Fruit fly (Drosophila melanogaster): Measurements from ENCODE around the gene CG17193.

The CG17193 gene

DNA sequence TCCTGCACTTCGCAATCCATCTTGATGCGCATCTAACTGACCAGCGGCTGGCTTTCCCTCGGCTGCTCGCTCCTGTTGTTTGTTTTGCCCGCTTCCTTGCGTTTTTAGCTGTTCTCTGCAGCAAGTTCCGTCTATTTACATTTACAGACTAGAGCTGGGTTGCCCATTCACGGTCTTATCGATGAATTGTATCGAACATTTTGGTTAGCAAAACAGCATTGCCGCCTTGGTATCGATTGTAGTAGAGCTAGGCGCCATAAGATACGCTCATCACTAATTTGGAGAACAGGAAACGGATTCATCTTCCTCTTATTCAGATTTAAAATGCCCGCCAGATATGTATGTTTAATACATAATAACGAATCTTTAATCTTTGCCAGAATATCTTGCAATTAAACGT lies 20.0 kb downstream of the CG17193 start, which contains the start of gene Regnase-1 (continued):
- peak; percentile 88 for TF ChIP-seq sug (tag; optimal IDR thresholded peaks at IDR 0.05)
- no peak for TF ChIP-seq Stat92E (GFP tag; optimal IDR thresholded peaks at IDR 0.05)
- TF ChIP-seq hkb (optimal IDR thresholded peaks at IDR 0.05) = no peak
- peak; percentile 93 for TF ChIP-seq hkb (GFP tag; IDR thresholded peaks at IDR 0.05)
- peak; percentile 89 for TF ChIP-seq scrt (GFP tag; optimal IDR thresholded peaks at IDR 0.05)
- TF ChIP-seq HmgD (GFP tag; optimal IDR thresholded peaks at IDR 0.05) = peak; percentile 86
- peak; percentile 43 for TF ChIP-seq gfzf (GFP tag; optimal IDR thresholded peaks at IDR 0.05)
- TF ChIP-seq Mrtf (GFP tag; IDR thresholded peaks at IDR 0.05) = peak; percentile 71; the same call in 2 of the 3 replicates
- TF ChIP-seq Atf-2 (GFP tag; optimal IDR thresholded peaks at IDR 0.05) = peak; percentile 79
- TF ChIP-seq NK7.1 (GFP tag; optimal IDR thresholded peaks at IDR 0.05) = peak; percentile 84
- TF ChIP-seq stwl (tag; optimal IDR thresholded peaks at IDR 0.05) = peak; percentile 99
- peak; percentile 83 for TF ChIP-seq CG12236 (GFP tag; optimal IDR thresholded peaks at IDR 0.05)
- peak; percentile 60 for TF ChIP-seq CG8944 (GFP tag; optimal IDR thresholded peaks at IDR 0.05)
- peak; percentile 89 for TF ChIP-seq TFAM (GFP tag; optimal IDR thresholded peaks at IDR 0.05)
- peak; percentile 84 for TF ChIP-seq CG9437 (GFP tag; optimal IDR thresholded peaks at IDR 0.05)
- peak; percentile 73 for TF ChIP-seq CTCF (GFP tag; optimal IDR thresholded peaks at IDR 0.05)
- TF ChIP-seq CG7372 (GFP tag; IDR thresholded peaks at IDR 0.05) = peak; percentile 85
- peak; percentile 66 for TF ChIP-seq fd96Cb (tag; optimal IDR thresholded peaks at IDR 0.05)
- TF ChIP-seq nerfin-1 (tag; optimal IDR thresholded peaks at IDR 0.05) = peak; percentile 89
- TF ChIP-seq CG7271 (tag; optimal IDR thresholded peaks at IDR 0.05) = peak; percentile 98
- no peak for TF ChIP-seq CG12769 (tag; optimal IDR thresholded peaks at IDR 0.05)
- TF ChIP-seq stc (GFP tag; IDR thresholded peaks at IDR 0.05) = peak; percentile 93
- peak; percentile 75 for TF ChIP-seq D19B (GFP tag; optimal IDR thresholded peaks at IDR 0.05)
- TF ChIP-seq NC2β (GFP tag; optimal IDR thresholded peaks at IDR 0.05) = peak; percentile 95
- peak; percentile 78 for TF ChIP-seq CG7786 (GFP tag; optimal IDR thresholded peaks at IDR 0.05)
- peak; percentile 74 for TF ChIP-seq cato (GFP tag; optimal IDR thresholded peaks at IDR 0.05; ENCODE audit: borderline replicate concordance)
- peak; percentile 93 for TF ChIP-seq CG4617 (GFP tag; optimal IDR thresholded peaks at IDR 0.05; ENCODE audit: borderline replicate concordance)
- TF ChIP-seq ap (GFP tag; IDR thresholded peaks at IDR 0.05) = peak; percentile 79
- TF ChIP-seq CG6791 (GFP tag; IDR thresholded peaks at IDR 0.05; ENCODE audit: partially characterized antibody) = peak; percentile 98
- no peak for TF ChIP-seq Dip2 (GFP tag; IDR thresholded peaks at IDR 0.05)
- TF ChIP-seq mirr (GFP tag; optimal IDR thresholded peaks at IDR 0.05) = peak; percentile 97
- peak; percentile 94 for TF ChIP-seq CG17359 (tag; optimal IDR thresholded peaks at IDR 0.05)
- TF ChIP-seq ci (GFP tag; IDR thresholded peaks at IDR 0.05) = peak; percentile 99
- no peak for TF ChIP-seq Doc2 (GFP tag; IDR thresholded peaks at IDR 0.05)
- TF ChIP-seq tap (tag; optimal IDR thresholded peaks at IDR 0.05) = peak; percentile 87
- peak; percentile 95 for TF ChIP-seq Asciz (GFP tag; optimal IDR thresholded peaks at IDR 0.05)
- TF ChIP-seq knrl (GFP tag; IDR thresholded peaks at IDR 0.05; ENCODE audit: partially characterized antibody) = peak; percentile 95
- peak; percentile 97 for TF ChIP-seq trem (tag; optimal IDR thresholded peaks at IDR 0.05)
- TF ChIP-seq insv (GFP tag; optimal IDR thresholded peaks at IDR 0.05) = peak in 1 of 2 experiments; percentile 81
- peak; percentile 94 for TF ChIP-seq sens-2 (GFP tag; IDR thresholded peaks at IDR 0.05)
- TF ChIP-seq row (GFP tag; IDR thresholded peaks at IDR 0.05) = peak; percentile 74
- 0 out of 2 replicates have a peak, but pooled peaks have one; percentile 15 for TF ChIP-seq esg (GFP tag; conservative IDR thresholded peaks at IDR 0.05)
- TF ChIP-seq ase (GFP tag; IDR thresholded peaks at IDR 0.05) = peak; percentile 76; the same call in 2 of the 3 replicates
- TF ChIP-seq CG16863 (GFP tag; optimal IDR thresholded peaks at IDR 0.05) = peak; percentile 77
- peak; percentile 90 for TF ChIP-seq Camta (GFP tag; optimal IDR thresholded peaks at IDR 0.05)
- peak; percentile 88 for TF ChIP-seq onecut (GFP tag; IDR thresholded peaks at IDR 0.05)
- TF ChIP-seq Bgb (GFP tag; IDR thresholded peaks at IDR 0.05; ENCODE audit: partially characterized antibody) = peak; percentile 98
- TF ChIP-seq CG13424 (tag; optimal IDR thresholded peaks at IDR 0.05) = peak; percentile 78
- TF ChIP-seq PHDP (tag; optimal IDR thresholded peaks at IDR 0.05) = peak; percentile 95
- TF ChIP-seq Ets97D (GFP tag; optimal IDR thresholded peaks at IDR 0.05) = peak; percentile 100
- TF ChIP-seq Dip3 (GFP tag; optimal IDR thresholded peaks at IDR 0.05) = peak; percentile 60

Measured in whole organism, embryonic.